Fruit fly (Drosophila melanogaster): ENCODE data around the gene CG6865.

Gene CG6865

DNA sequence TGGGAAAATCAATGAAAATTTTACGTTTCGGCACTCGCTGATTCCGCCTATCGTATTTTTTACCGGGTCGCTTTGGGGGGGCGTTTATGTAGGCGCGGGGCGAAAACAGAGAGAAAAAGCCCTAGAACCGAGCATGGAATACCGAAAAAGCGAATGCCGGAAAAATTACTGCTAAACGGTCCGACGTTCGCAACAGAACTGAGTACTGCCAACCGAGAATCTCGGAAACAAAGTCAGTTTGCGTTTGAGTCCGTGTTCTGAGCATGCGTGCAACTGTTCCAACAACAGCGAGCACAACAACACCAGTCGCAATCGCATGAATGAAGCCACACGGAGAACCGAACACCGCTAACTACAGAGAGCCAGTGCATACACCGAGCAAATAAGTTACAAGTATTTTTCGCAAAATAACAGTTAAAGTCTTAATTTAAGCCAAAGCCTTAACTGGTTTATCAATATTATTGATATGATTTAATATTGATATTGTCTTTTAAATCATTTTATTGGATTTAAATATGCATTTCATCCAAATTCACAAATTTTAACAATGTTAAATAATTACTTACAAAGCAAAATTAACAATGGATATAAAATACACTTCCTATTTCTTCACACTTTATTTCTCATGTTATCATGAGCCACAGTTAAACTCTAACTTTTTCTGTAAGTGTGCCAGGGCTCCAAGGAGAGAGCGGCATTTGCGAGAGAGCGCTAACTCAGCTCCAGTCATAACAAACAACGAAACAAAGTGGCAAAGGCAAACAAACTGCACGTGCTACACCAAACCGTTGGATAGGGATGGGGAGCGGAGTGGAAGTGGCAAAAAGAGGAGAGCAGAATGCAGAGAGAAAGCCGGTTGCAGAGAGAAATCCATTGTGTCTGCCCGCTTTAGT, 27.1 kb downstream of the CG6865 start, which contains the start of gene CG3961 (continued):
- TF ChIP-seq fd3F (GFP tag; optimal IDR thresholded peaks at IDR 0.05) (peak; percentile 93), Abd-B (GFP tag; optimal IDR thresholded peaks at IDR 0.05) (peak; percentile 97), Camta (GFP tag; optimal IDR thresholded peaks at IDR 0.05) (peak; percentile 90), Hsf (GFP tag; optimal IDR thresholded peaks at IDR 0.05) (peak; percentile 96), row (GFP tag; IDR thresholded peaks at IDR 0.05) (peak; percentile 94), seq (GFP tag; IDR thresholded peaks at IDR 0.05) (peak; percentile 89), NC2α (GFP tag; optimal IDR thresholded peaks at IDR 0.05) (peak; percentile 80), fd102C (GFP tag; optimal IDR thresholded peaks at IDR 0.05) (peak; percentile 68), CG18764 (GFP tag; optimal IDR thresholded peaks at IDR 0.05) (peak; percentile 93), CG12942 (GFP tag; optimal IDR thresholded peaks at IDR 0.05) (peak; percentile 97), Bdp1 (GFP tag; optimal IDR thresholded peaks at IDR 0.05) (peak; percentile 80), z (GFP tag; IDR thresholded peaks at IDR 0.05) (0 out of 3 replicates have a peak, but pooled peaks have one; percentile 10), CG1647 (GFP tag; optimal IDR thresholded peaks at IDR 0.05) (peak; percentile 69), sim (GFP tag; IDR thresholded peaks at IDR 0.05) (peak; percentile 80; the same call in 1 of the 2 replicates), zfh2 (GFP tag; optimal IDR thresholded peaks at IDR 0.05) (peak; percentile 52), Xbp1 (GFP tag; optimal IDR thresholded peaks at IDR 0.05) (peak; percentile 98), dm (GFP tag; optimal IDR thresholded peaks at IDR 0.05) (peak; percentile 85), sr (GFP tag; IDR thresholded peaks at IDR 0.05) (no peak), lilli (GFP tag; optimal IDR thresholded peaks at IDR 0.05) (peak; percentile 92), CG1529 (GFP tag; optimal IDR thresholded peaks at IDR 0.05) (peak; percentile 99), Sox100B (GFP tag; optimal IDR thresholded peaks at IDR 0.05) (peak; percentile 100), lab (GFP tag; optimal IDR thresholded peaks at IDR 0.05) (peak; percentile 97), dysf (GFP tag; IDR thresholded peaks at IDR 0.05) (peak; percentile 94), pan (optimal IDR thresholded peaks at IDR 0.05) (no peak), pan (GFP tag; optimal IDR thresholded peaks at IDR 0.05 in 1 of 2, IDR thresholded peaks at IDR 0.05 in 1 of 2) (peak in 1 of 2 experiments; percentile 93), NC2β (GFP tag; optimal IDR thresholded peaks at IDR 0.05) (peak; percentile 89), bigmax (GFP tag; optimal IDR thresholded peaks at IDR 0.05) (no peak), CG34422 (GFP tag; IDR thresholded peaks at IDR 0.05) (peak; percentile 93), hb (GFP tag; IDR thresholded peaks at IDR 0.05; ENCODE audit: partially characterized antibody) (0 out of 3 replicates have a peak, but pooled peaks have one; percentile 32), CG4617 (GFP tag; optimal IDR thresholded peaks at IDR 0.05; ENCODE audit: borderline replicate concordance) (peak; percentile 90), hkb (optimal IDR thresholded peaks at IDR 0.05) (no peak), hkb (GFP tag; IDR thresholded peaks at IDR 0.05) (peak; percentile 94), CG33557 (GFP tag; optimal IDR thresholded peaks at IDR 0.05) (peak; percentile 98), kni (GFP tag; optimal IDR thresholded peaks at IDR 0.05) (peak; percentile 86), abd-A (tag; optimal IDR thresholded peaks at IDR 0.05) (peak; percentile 13), Hmr (GFP tag; optimal IDR thresholded peaks at IDR 0.05) (peak; percentile 98), CG15269 (tag; optimal IDR thresholded peaks at IDR 0.05) (peak; percentile 97), Vsx1 (GFP tag; optimal IDR thresholded peaks at IDR 0.05) (peak; percentile 94), ind (GFP tag; optimal IDR thresholded peaks at IDR 0.05) (peak; percentile 96), bowl (GFP tag; IDR thresholded peaks at IDR 0.05) (peak; percentile 52; the same call in 1 of the 2 replicates), unc-4 (GFP tag; IDR thresholded peaks at IDR 0.05; ENCODE audit: partially characterized antibody) (no peak), CG9609 (GFP tag; optimal IDR thresholded peaks at IDR 0.05) (peak; percentile 83), wor (GFP tag; IDR thresholded peaks at IDR 0.05) (peak; percentile 95), Sry-β (GFP tag; optimal IDR thresholded peaks at IDR 0.05) (peak; percentile 72), CG7963 (GFP tag; IDR thresholded peaks at IDR 0.05; ENCODE audit: partially characterized antibody) (no peak), bcd (GFP tag; optimal IDR thresholded peaks at IDR 0.05) (peak; percentile 97), Max (GFP tag; optimal IDR thresholded peaks at IDR 0.05) (peak; percentile 96), CG6654 (GFP tag; optimal IDR thresholded peaks at IDR 0.05) (peak; percentile 89), CG6272 (GFP tag; IDR thresholded peaks at IDR 0.05) (no peak; the same call in 1 of the 2 replicates)
